Worm (Caenorhabditis elegans) whole organism, late embryonic: ENCODE results near the gene lst-6.

Source experiments
- C38D4.7 ChIP-seq: fragments of 200-800 bp; sonication (Bioruptor generic); optimal IDR thresholded peaks from 2 replicates; lab custom pipeline; 2018; ENCODE audit warnings: mild to moderate bottlenecking, missing genetic modification characterization, moderate library complexity, missing compliant biosample characterization
- ama-1 ChIP-seq: fragments of 150-350 bp; optimal IDR thresholded peaks from 2 replicates; lab custom pipeline; 2014
- elt-2 ChIP-seq: sonication (generic microtip); optimal IDR thresholded peaks from 2 replicates; lab custom pipeline; 2016; ENCODE audit warnings: missing genetic modification reagents, missing genetic modification characterization, missing compliant biosample characterization
- elt-4 ChIP-seq: sonication (generic microtip); optimal IDR thresholded peaks from 2 replicates; lab custom pipeline; 2016; ENCODE audit warnings: missing genetic modification characterization, missing compliant biosample characterization
- pqm-1 ChIP-seq: sonication (generic microtip); optimal IDR thresholded peaks from 2 replicates; lab custom pipeline; 2016; ENCODE audit warnings: missing genetic modification characterization, missing compliant biosample characterization
- unc-42 ChIP-seq: sonication (generic microtip); optimal IDR thresholded peaks from 2 replicates; lab custom pipeline; 2016; ENCODE audit warnings: missing genotype, missing genetic modification characterization, missing compliant biosample characterization

DNA sequence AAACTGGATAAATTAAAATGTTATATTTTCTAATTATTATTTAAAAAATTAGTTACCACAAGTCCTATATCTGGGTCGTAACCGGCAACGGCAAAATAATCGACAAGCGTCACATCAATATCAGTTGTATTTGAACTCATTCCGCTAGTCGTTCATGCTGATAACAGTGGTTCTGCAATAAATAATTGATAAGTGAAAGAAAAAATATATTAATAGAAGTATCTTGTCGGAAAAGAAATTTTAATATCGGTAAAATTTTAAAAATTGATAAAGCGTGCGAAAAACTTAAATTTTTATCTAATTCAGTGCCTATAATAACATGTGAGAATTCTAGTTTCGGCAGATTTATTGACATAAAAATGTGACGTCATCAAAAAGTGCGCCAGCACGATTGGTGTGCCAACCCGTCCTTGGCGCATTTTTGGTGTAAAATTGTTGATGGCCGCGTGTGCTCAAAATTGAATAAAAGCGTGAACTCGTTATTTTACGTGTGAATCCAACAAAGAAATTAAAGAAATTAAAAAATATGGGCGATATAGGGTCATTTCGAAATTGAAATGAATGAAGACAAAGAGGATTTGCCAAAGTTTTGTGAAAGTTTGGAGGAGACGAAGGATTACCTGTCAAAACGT, at the start of gene lst-6, which contains the start of gene lst-5:
- TF ChIP-seq C38D4.7 (GFP tag; lab: Kevin White, UChicago) (no peak), ama-1 (no peak), elt-4 (no peak), pqm-1 (no peak), elt-2 (tag; lab: Kevin White, UChicago) (peak; percentile 86), unc-42 (tag; lab: Kevin White, UChicago) (peak; percentile 72)
